Fruit fly (Drosophila melanogaster): Measurements from ENCODE around the gene Gsc.

DNA sequence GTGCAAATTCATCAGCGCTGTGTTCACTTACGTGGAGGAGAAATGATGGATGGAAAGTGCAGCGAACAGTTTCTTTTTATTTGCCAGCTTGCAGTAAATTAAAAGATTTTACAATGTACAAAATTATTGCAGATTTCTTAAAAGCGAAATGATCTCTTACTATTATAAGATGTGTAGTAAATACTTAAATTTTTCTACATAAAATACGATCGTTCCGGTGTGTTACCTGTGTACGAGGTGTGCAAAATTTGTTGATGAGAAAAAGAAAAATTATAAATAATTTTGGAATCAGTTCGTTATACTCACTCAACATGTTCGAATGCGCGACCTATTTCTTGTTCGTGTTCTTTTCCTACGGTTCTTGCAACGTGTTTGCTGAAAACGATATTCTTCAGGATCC lies 30.9 kb upstream of the Gsc start, which contains the start of gene CG2839:
- TF ChIP-seq ey (GFP tag; optimal IDR thresholded peaks at IDR 0.05) (no peak), lola (GFP tag; optimal IDR thresholded peaks at IDR 0.05) (no peak)

All from whole organism, wandering third instar larva.